Worm (Caenorhabditis elegans) whole organism, L3 larva: ENCODE results near the gene tbc-6.
A peak's percentile ranks its signal among the peaks of the same experiment; 100 is the strongest.

ENCODE experiments used
- ama-1 ChIP-seq: fragments of 150-350 bp; optimal IDR thresholded peaks from 2 replicates; lab custom pipeline; 2018
- ceh-82 ChIP-seq: fragments of 150-350 bp; optimal IDR thresholded peaks from 2 replicates; lab custom pipeline; 2014; ENCODE audit warnings: missing biosample characterization, missing genetic modification characterization
- ceh-9 ChIP-seq: sonication (generic microtip); optimal IDR thresholded peaks from 2 replicates; lab custom pipeline; 2018; ENCODE audit warnings: missing biosample characterization, missing genetic modification characterization
- fkh-10 ChIP-seq: sonication (generic microtip); optimal IDR thresholded peaks from 2 replicates; lab custom pipeline; 2017; ENCODE audit warnings: missing biosample characterization, missing genetic modification reagents, missing genetic modification characterization
- lin-15B ChIP-seq: fragments of 150-350 bp; optimal IDR thresholded peaks from 2 replicates; lab custom pipeline; 2014; ENCODE audit warnings: missing biosample characterization, missing genetic modification characterization
- nfya-1 ChIP-seq: sonication (generic microtip); optimal IDR thresholded peaks from 2 replicates; lab custom pipeline; 2017; ENCODE audit warnings: missing genetic modification characterization, mild to moderate bottlenecking, missing compliant biosample characterization, antibody characterized with exemption, moderate library complexity; ENCODE audit not compliant: insufficient read depth
- nhr-12 ChIP-seq: fragments of 150-350 bp; optimal IDR thresholded peaks from 2 replicates; lab custom pipeline; 2014; ENCODE audit warnings: missing biosample characterization, missing genetic modification characterization
- nhr-76 ChIP-seq: fragments of 150-350 bp; sonication (generic microtip); optimal IDR thresholded peaks from 5 replicates; lab custom pipeline; 2014; ENCODE audit warnings: missing biosample characterization, missing genetic modification characterization
- pqm-1 ChIP-seq: fragments of 150-350 bp; optimal IDR thresholded peaks from 2 replicates; lab custom pipeline; 2017; ENCODE audit warnings: missing biosample characterization, missing genetic modification characterization, inconsistent platforms
- sea-2 ChIP-seq: fragments of 150-350 bp; sonication (generic microtip); optimal IDR thresholded peaks from 4 replicates; lab custom pipeline; 2014; ENCODE audit warnings: missing biosample characterization, missing genetic modification reagents, missing genetic modification characterization
- skn-1 ChIP-seq: fragments of 150-350 bp; optimal IDR thresholded peaks from 2 replicates; lab custom pipeline; 2014; ENCODE audit warnings: missing biosample characterization, missing genetic modification characterization
- ztf-11 ChIP-seq: fragments of 150-350 bp; optimal IDR thresholded peaks from 2 replicates; lab custom pipeline; 2014; ENCODE audit warnings: missing biosample characterization, missing genetic modification characterization

ce11 chrII:6888661-6889579, 41.0 kb downstream of the tbc-6 start:
- TF ChIP-seq ama-1 (lab: Kevin White, UChicago): peak; percentile 56
- no peak for TF ChIP-seq ceh-9
- no peak for TF ChIP-seq pqm-1 (tag; lab: Kevin White, UChicago)
- TF ChIP-seq nhr-12 (tag; lab: Kevin White, UChicago): no peak
- TF ChIP-seq nfya-1 (tag; lab: Kevin White, UChicago): no peak
- TF ChIP-seq sea-2 (GFP tag; lab: Kevin White, UChicago): no peak
- TF ChIP-seq nhr-76: no peak
- no peak for TF ChIP-seq lin-15B (tag; lab: Kevin White, UChicago)
- TF ChIP-seq ceh-82 (tag; lab: Kevin White, UChicago): no peak
- no peak for TF ChIP-seq fkh-10
- no peak for TF ChIP-seq skn-1
- no peak for TF ChIP-seq ztf-11 (tag; lab: Kevin White, UChicago)
